Worm (Caenorhabditis elegans) whole organism, L3 larva: ENCODE results near the gene F42A10.5.

Experiments used
- R02D3.7 ChIP-seq: fragments of 150-350 bp; optimal IDR thresholded peaks from 2 replicates; lab custom pipeline; 2014; ENCODE audit warnings: missing biosample characterization, missing genetic modification characterization
- ZK546.5 ChIP-seq: sonication (generic microtip); optimal IDR thresholded peaks from 2 replicates; lab custom pipeline; 2017; ENCODE audit warnings: missing biosample characterization, missing genetic modification characterization
- aly-2 ChIP-seq: fragments of 150-350 bp; optimal IDR thresholded peaks from 2 replicates; lab custom pipeline; 2014; ENCODE audit warnings: missing biosample characterization, missing genetic modification characterization
- ama-1 ChIP-seq: fragments of 150-350 bp; optimal IDR thresholded peaks from 2 replicates; lab custom pipeline; 2018
- ceh-16 ChIP-seq: sonication (generic microtip); optimal IDR thresholded peaks from 2 replicates; lab custom pipeline; 2017; ENCODE audit warnings: missing biosample characterization, missing genetic modification characterization
- ceh-28 ChIP-seq: fragments of 150-350 bp; optimal IDR thresholded peaks from 2 replicates; lab custom pipeline; 2014; ENCODE audit warnings: missing biosample characterization, missing genetic modification reagents, missing genetic modification characterization
- ceh-82 ChIP-seq: fragments of 150-350 bp; optimal IDR thresholded peaks from 2 replicates; lab custom pipeline; 2014; ENCODE audit warnings: missing biosample characterization, missing genetic modification characterization
- ceh-9 ChIP-seq: sonication (generic microtip); optimal IDR thresholded peaks from 2 replicates; lab custom pipeline; 2018; ENCODE audit warnings: missing biosample characterization, missing genetic modification characterization
- daf-12 ChIP-seq: fragments of 150-350 bp; optimal IDR thresholded peaks from 2 replicates; lab custom pipeline; 2014; ENCODE audit warnings: missing biosample characterization, missing genetic modification reagents, missing genetic modification characterization
- egl-27 ChIP-seq: sonication (generic microtip); optimal IDR thresholded peaks from 4 replicates; lab custom pipeline; 2017; ENCODE audit warnings: missing biosample characterization, missing genetic modification reagents, missing genetic modification characterization
- egl-5 ChIP-seq: fragments of 150-350 bp; optimal IDR thresholded peaks from 2 replicates; lab custom pipeline; 2017; ENCODE audit warnings: missing biosample characterization, missing genetic modification reagents, missing genetic modification characterization, inconsistent platforms
- elt-1 ChIP-seq: fragments of 150-350 bp; optimal IDR thresholded peaks from 2 replicates; lab custom pipeline; 2014; ENCODE audit warnings: missing biosample characterization, missing genetic modification characterization
- elt-2 ChIP-seq: sonication (generic microtip); optimal IDR thresholded peaks from 2 replicates; lab custom pipeline; 2016; ENCODE audit warnings: missing genetic modification reagents, mild to moderate bottlenecking, missing genetic modification characterization, missing compliant biosample characterization
- elt-3 ChIP-seq, 3 experiments: fragments of 150-350 bp in 1 of 3; sonication (generic microtip) in 2 of 3; optimal IDR thresholded peaks; 2 replicates in 2 of 3; 4 replicates in 1 of 3; lab custom pipeline; 2014 to 2017; ENCODE audit warnings: missing biosample characterization in 3 of 3, missing genetic modification characterization in 3 of 3
- eor-1 ChIP-seq, 2 experiments: fragments of 150-350 bp; optimal IDR thresholded peaks; 2 replicates each; lab custom pipeline; 2014 to 2018; ENCODE audit warnings: missing biosample characterization in 2 of 2, missing genetic modification characterization in 2 of 2
- fkh-10 ChIP-seq: sonication (generic microtip); optimal IDR thresholded peaks from 2 replicates; lab custom pipeline; 2017; ENCODE audit warnings: missing biosample characterization, missing genetic modification reagents, missing genetic modification characterization
- fkh-2 ChIP-seq: fragments of 150-350 bp; optimal IDR thresholded peaks from 2 replicates; lab custom pipeline; 2014; ENCODE audit warnings: missing biosample characterization, missing genetic modification reagents, missing genetic modification characterization
- fos-1 ChIP-seq: fragments of 150-350 bp; optimal IDR thresholded peaks from 2 replicates; lab custom pipeline; 2014; ENCODE audit warnings: missing biosample characterization, missing genetic modification characterization
- hmg-11 ChIP-seq: sonication (generic microtip); optimal IDR thresholded peaks from 2 replicates; lab custom pipeline; 2016; ENCODE audit warnings: missing genetic modification characterization, missing compliant biosample characterization
- jun-1 ChIP-seq: fragments of 150-350 bp; optimal IDR thresholded peaks from 2 replicates; lab custom pipeline; 2014; ENCODE audit warnings: missing biosample characterization, missing genetic modification reagents, missing genetic modification characterization
- lin-15B ChIP-seq: fragments of 150-350 bp; optimal IDR thresholded peaks from 2 replicates; lab custom pipeline; 2014; ENCODE audit warnings: missing biosample characterization, missing genetic modification characterization
- lin-39 ChIP-seq: fragments of 150-350 bp; optimal IDR thresholded peaks from 2 replicates; lab custom pipeline; 2018; ENCODE audit warnings: missing biosample characterization, missing genetic modification reagents, missing genetic modification characterization
- lsy-12 ChIP-seq: sonication (generic microtip); optimal IDR thresholded peaks from 2 replicates; lab custom pipeline; 2016; ENCODE audit warnings: mild to moderate bottlenecking, missing genetic modification characterization, missing compliant biosample characterization
- mdl-1 ChIP-seq: fragments of 150-350 bp; optimal IDR thresholded peaks from 2 replicates; lab custom pipeline; 2014; ENCODE audit warnings: missing biosample characterization, missing genetic modification characterization
- mml-1 ChIP-seq: fragments of 150-350 bp; sonication (generic microtip); optimal IDR thresholded peaks from 3 replicates; lab custom pipeline; 2014; ENCODE audit warnings: missing biosample characterization, missing genetic modification characterization
- nfya-1 ChIP-seq: sonication (generic microtip); optimal IDR thresholded peaks from 2 replicates; lab custom pipeline; 2017; ENCODE audit warnings: missing genetic modification characterization, mild to moderate bottlenecking, missing compliant biosample characterization, antibody characterized with exemption, moderate library complexity; ENCODE audit not compliant: insufficient read depth
- nhr-11 ChIP-seq: fragments of 150-350 bp; optimal IDR thresholded peaks from 2 replicates; lab custom pipeline; 2014; ENCODE audit warnings: missing biosample characterization, missing genetic modification characterization
- nhr-12 ChIP-seq: fragments of 150-350 bp; optimal IDR thresholded peaks from 2 replicates; lab custom pipeline; 2014; ENCODE audit warnings: missing biosample characterization, missing genetic modification characterization
- nhr-23 ChIP-seq: fragments of 150-350 bp; optimal IDR thresholded peaks from 2 replicates; lab custom pipeline; 2014; ENCODE audit warnings: missing biosample characterization, missing genetic modification reagents, missing genetic modification characterization
- nhr-237 ChIP-seq: fragments of 150-350 bp; optimal IDR thresholded peaks from 2 replicates; lab custom pipeline; 2014; ENCODE audit warnings: missing biosample characterization, missing genetic modification characterization
- nhr-25 ChIP-seq: sonication (generic microtip); optimal IDR thresholded peaks from 2 replicates; lab custom pipeline; 2017; ENCODE audit warnings: missing biosample characterization, missing genetic modification characterization
- nhr-28 ChIP-seq: fragments of 150-350 bp; optimal IDR thresholded peaks from 2 replicates; lab custom pipeline; 2014; ENCODE audit warnings: missing biosample characterization, missing genetic modification characterization
- nhr-43 ChIP-seq: sonication (generic microtip); optimal IDR thresholded peaks from 2 replicates; lab custom pipeline; 2016; ENCODE audit warnings: mild to moderate bottlenecking, missing genetic modification characterization, missing compliant biosample characterization; ENCODE audit not compliant: poor library complexity, severe bottlenecking
- nhr-67 ChIP-seq: fragments of 150-350 bp; optimal IDR thresholded peaks from 2 replicates; lab custom pipeline; 2014; ENCODE audit warnings: missing biosample characterization, missing genetic modification characterization
- nhr-76 ChIP-seq: fragments of 150-350 bp; sonication (generic microtip); optimal IDR thresholded peaks from 5 replicates; lab custom pipeline; 2014; ENCODE audit warnings: missing biosample characterization, missing genetic modification characterization
- nhr-77 ChIP-seq: fragments of 150-350 bp; optimal IDR thresholded peaks from 2 replicates; lab custom pipeline; 2014; ENCODE audit warnings: missing biosample characterization, missing genetic modification characterization
- pha-4 ChIP-seq: fragments of 150-350 bp; optimal IDR thresholded peaks from 2 replicates; lab custom pipeline; 2014; ENCODE audit warnings: missing biosample characterization, missing genetic modification reagents, missing genetic modification characterization
- pqm-1 ChIP-seq: fragments of 150-350 bp; optimal IDR thresholded peaks from 2 replicates; lab custom pipeline; 2017; ENCODE audit warnings: missing biosample characterization, missing genetic modification characterization, inconsistent platforms
- sea-2 ChIP-seq: fragments of 150-350 bp; sonication (generic microtip); optimal IDR thresholded peaks from 4 replicates; lab custom pipeline; 2014; ENCODE audit warnings: missing biosample characterization, missing genetic modification reagents, missing genetic modification characterization
- skn-1 ChIP-seq: fragments of 150-350 bp; optimal IDR thresholded peaks from 2 replicates; lab custom pipeline; 2014; ENCODE audit warnings: missing biosample characterization, missing genetic modification characterization
- snpc-4 ChIP-seq: fragments of 150-350 bp; optimal IDR thresholded peaks from 2 replicates; lab custom pipeline; 2014; ENCODE audit warnings: missing biosample characterization, missing genetic modification characterization
- tbx-2 ChIP-seq: sonication (generic microtip); optimal IDR thresholded peaks from 2 replicates; lab custom pipeline; 2016; ENCODE audit warnings: mild to moderate bottlenecking, missing genetic modification characterization, missing compliant biosample characterization
- unc-39 ChIP-seq: sonication (generic microtip); optimal IDR thresholded peaks from 4 replicates; lab custom pipeline; 2017; ENCODE audit warnings: missing biosample characterization, missing genetic modification characterization
- unc-62 ChIP-seq: fragments of 150-350 bp; sonication (generic microtip); optimal IDR thresholded peaks from 4 replicates; lab custom pipeline; 2014; ENCODE audit warnings: missing biosample characterization, missing genetic modification reagents, missing genetic modification characterization
- zag-1 ChIP-seq: fragments of 150-350 bp; optimal IDR thresholded peaks from 2 replicates; lab custom pipeline; 2014; ENCODE audit warnings: missing biosample characterization, missing genetic modification characterization
- ztf-11 ChIP-seq: fragments of 150-350 bp; optimal IDR thresholded peaks from 2 replicates; lab custom pipeline; 2014; ENCODE audit warnings: missing biosample characterization, missing genetic modification characterization
- ztf-4 ChIP-seq: fragments of 150-350 bp; optimal IDR thresholded peaks from 2 replicates; lab custom pipeline; 2014; ENCODE audit warnings: missing biosample characterization, missing genetic modification characterization

The F42A10.5 gene

DNA sequence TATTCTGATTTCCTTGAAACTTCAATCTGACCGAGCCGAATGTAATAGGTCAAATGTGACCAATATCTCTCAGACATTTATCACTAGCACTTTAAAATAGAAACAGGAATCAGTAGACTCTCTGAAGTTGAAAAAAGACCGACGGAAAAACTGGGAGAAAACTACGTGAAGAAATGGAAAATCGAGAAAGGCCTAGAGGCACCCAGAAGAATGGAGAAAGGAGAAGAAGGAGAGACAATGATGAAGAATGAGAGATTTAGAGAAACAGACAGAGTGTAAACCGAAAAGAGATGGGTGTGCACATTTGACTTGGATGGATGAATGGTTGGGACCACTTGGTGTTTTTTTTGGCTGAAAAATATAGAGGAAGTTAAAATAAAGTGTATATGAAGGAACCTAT, 3.2 kb downstream of the F42A10.5 start:
- TF ChIP-seq elt-1 (tag; lab: Kevin White, UChicago) = no peak
- TF ChIP-seq ZK546.5 (tag; lab: Kevin White, UChicago) = no peak
- peak; percentile 43 for TF ChIP-seq hmg-11 (tag; lab: Kevin White, UChicago)
- TF ChIP-seq ztf-4 (tag; lab: Kevin White, UChicago) = no peak
- TF ChIP-seq ceh-82 (tag; lab: Kevin White, UChicago) = no peak
- no peak for TF ChIP-seq nhr-43 (tag; lab: Kevin White, UChicago)
- TF ChIP-seq nhr-77 (tag; lab: Kevin White, UChicago) = no peak
- TF ChIP-seq fkh-2 (tag; lab: Kevin White, UChicago) = no peak
- peak; percentile 45 for TF ChIP-seq ama-1 (lab: Kevin White, UChicago)
- no peak for TF ChIP-seq aly-2 (tag; lab: Kevin White, UChicago)
- TF ChIP-seq mml-1 = no peak
- peak; percentile 19 for TF ChIP-seq lin-15B (tag; lab: Kevin White, UChicago)
- TF ChIP-seq nhr-237 = no peak
- TF ChIP-seq lin-39 = peak; percentile 18
- no peak for TF ChIP-seq nhr-76 (tag; lab: Kevin White, UChicago)
- no peak for TF ChIP-seq eor-1 (tag; optimal IDR thresholded peaks at IDR 0.05; lab: Kevin White, UChicago)
- peak; percentile 1 for TF ChIP-seq pha-4 (tag; lab: Kevin White, UChicago)
- peak; percentile 36 for TF ChIP-seq nhr-11 (tag; lab: Kevin White, UChicago)
- no peak for TF ChIP-seq nhr-25 (tag; lab: Kevin White, UChicago)
- no peak for TF ChIP-seq sea-2 (GFP tag; lab: Kevin White, UChicago)
- TF ChIP-seq mdl-1 (tag; lab: Kevin White, UChicago) = no peak
- TF ChIP-seq tbx-2 = no peak
- TF ChIP-seq ztf-11 (tag; lab: Kevin White, UChicago) = no peak
- peak; percentile 65 for TF ChIP-seq nfya-1 (tag; lab: Kevin White, UChicago)
- no peak for TF ChIP-seq fos-1 (tag; lab: Kevin White, UChicago)
- no peak for TF ChIP-seq nhr-28
- no peak for TF ChIP-seq skn-1 (tag; lab: Kevin White, UChicago)
- no peak for TF ChIP-seq unc-62
- TF ChIP-seq fkh-10 (GFP tag; lab: Kevin White, UChicago) = no peak
- TF ChIP-seq lsy-12 (tag; lab: Kevin White, UChicago) = no peak
- no peak for TF ChIP-seq egl-5
- TF ChIP-seq zag-1 (tag; lab: Kevin White, UChicago) = no peak
- no peak for TF ChIP-seq nhr-67 (tag; lab: Kevin White, UChicago)
- TF ChIP-seq ceh-9 (tag; lab: Kevin White, UChicago) = no peak
- TF ChIP-seq ceh-28 (tag; lab: Kevin White, UChicago) = no peak
- TF ChIP-seq R02D3.7 (tag; lab: Kevin White, UChicago) = no peak
- TF ChIP-seq ceh-16 = no peak
- no peak for TF ChIP-seq unc-39
- no peak for TF ChIP-seq egl-27
- TF ChIP-seq pqm-1 (tag; lab: Kevin White, UChicago) = no peak
- TF ChIP-seq elt-2 (tag; lab: Kevin White, UChicago) = peak; percentile 11
- no peak for TF ChIP-seq elt-3 (tag; optimal IDR thresholded peaks at IDR 0.05; lab: Kevin White, UChicago)
- no peak for TF ChIP-seq nhr-12
- no peak for TF ChIP-seq daf-12 (tag; lab: Kevin White, UChicago)
- TF ChIP-seq jun-1 (tag; lab: Kevin White, UChicago) = no peak
- no peak for TF ChIP-seq nhr-23 (tag; lab: Kevin White, UChicago)
- TF ChIP-seq snpc-4 (tag; lab: Kevin White, UChicago) = peak; percentile 44
